Worm (Caenorhabditis elegans) whole organism, L4 larva: Measurements from ENCODE around the gene ilys-4.

ENCODE experiments used
- R02D3.7 ChIP-seq: fragments of 150-350 bp; sonication (generic microtip); optimal IDR thresholded peaks from 3 replicates; lab custom pipeline; 2014; ENCODE audit warnings: missing biosample characterization, missing genetic modification characterization
- Y105C5A.15 ChIP-seq: fragments of 200-800 bp; sonication (Bioruptor generic); IDR thresholded peaks from 2 replicates; pipeline ENCODE4 v1.3.6; 2022; ENCODE audit warnings: missing genetic modification characterization, missing compliant biosample characterization
- ZK546.5 ChIP-seq, 2 experiments: sonication (generic microtip); optimal IDR thresholded peaks; 2 replicates each; lab custom pipeline; 2017; ENCODE audit warnings: missing biosample characterization in 2 of 2, missing genetic modification characterization in 2 of 2
- egl-43 ChIP-seq: fragments of 200-800 bp; sonication (Bioruptor generic); IDR thresholded peaks from 2 replicates; pipeline ENCODE4 v1.3.6; 2022; ENCODE audit warnings: missing genetic modification reagents, missing genetic modification characterization, missing compliant biosample characterization
- fos-1 ChIP-seq: fragments of 150-350 bp; optimal IDR thresholded peaks from 2 replicates; lab custom pipeline; 2014; ENCODE audit warnings: missing biosample characterization, missing genetic modification characterization
- mep-1 ChIP-seq: fragments of 150-350 bp; sonication (generic microtip); optimal IDR thresholded peaks from 3 replicates; lab custom pipeline; 2014; ENCODE audit warnings: missing biosample characterization, missing genetic modification characterization
- nhr-76 ChIP-seq: fragments of 150-350 bp; optimal IDR thresholded peaks from 2 replicates; lab custom pipeline; 2014; ENCODE audit warnings: missing biosample characterization, missing genetic modification characterization
- unc-39 ChIP-seq: sonication (generic microtip); optimal IDR thresholded peaks from 2 replicates; lab custom pipeline; 2017; ENCODE audit warnings: missing biosample characterization, missing genetic modification characterization

DNA sequence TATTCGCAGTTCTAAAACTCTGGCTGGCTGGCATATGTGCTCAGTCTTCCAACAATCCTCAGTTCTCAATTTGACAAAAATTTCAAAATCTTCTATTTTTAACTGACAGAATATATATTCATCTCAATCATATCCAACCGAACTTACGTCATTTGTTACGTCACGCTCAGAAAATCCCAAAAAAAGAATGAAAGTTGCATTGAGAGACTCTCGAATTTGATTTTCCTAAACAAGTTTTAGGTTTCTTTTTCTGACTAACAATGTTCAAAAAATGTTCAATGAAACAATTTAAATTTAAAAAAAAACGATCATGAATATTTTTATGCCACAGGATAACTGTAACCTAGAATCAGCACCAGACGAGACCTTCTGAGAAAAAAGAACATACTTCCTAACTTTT, 610 bp upstream of the ilys-4 start:
- no peak for TF ChIP-seq mep-1 (tag; lab: Kevin White, UChicago)
- no peak for TF ChIP-seq fos-1 (tag; lab: Kevin White, UChicago)
- no peak for TF ChIP-seq unc-39 (tag; lab: Kevin White, UChicago)
- TF ChIP-seq R02D3.7 (tag; lab: Kevin White, UChicago), result no peak
- no peak for TF ChIP-seq Y105C5A.15 (GFP tag; lab: Robert Waterston, UW)
- TF ChIP-seq nhr-76 (tag; lab: Kevin White, UChicago), result no peak
- no peak for TF ChIP-seq egl-43 (GFP tag; lab: Robert Waterston, UW)
- TF ChIP-seq ZK546.5 (tag; optimal IDR thresholded peaks at IDR 0.05; lab: Kevin White, UChicago), result no peak
